In genomic region chr2L:12468813-12469212, dm6 we compare ENCODE assay signal across 2 fruit fly cellular contexts.
A peak's percentile ranks its signal among the peaks of the same experiment; 100 is the strongest.
TF ChIP-seq lines count a peak whose summit lies in the region.

No protein-coding gene starts in this region.

- TF ChIP-seq CTCF in whole organism, embryonic (GFP tag; optimal IDR thresholded peaks at IDR 0.05; lab: Kevin White, UChicago), result no peak

TF ChIP-seq in whole organism, embryonic, 481 proteins besides CTCF, POLR2A, EP300 and RAD21 (continues in another document):
- TF ChIP-seq Dll (GFP tag; IDR thresholded peaks at IDR 0.05; lab: Robert Waterston, UW; ENCODE audit: partially characterized antibody) (no peak), CG1647 (GFP tag; optimal IDR thresholded peaks at IDR 0.05; lab: Kevin White, UChicago) (no peak), NFAT (GFP tag; IDR thresholded peaks at IDR 0.05; lab: Robert Waterston, UW) (no peak), CG12942 (GFP tag; optimal IDR thresholded peaks at IDR 0.05; lab: Kevin White, UChicago) (no peak), CG1233 (GFP tag; optimal IDR thresholded peaks at IDR 0.05; lab: Kevin White, UChicago) (no peak), Atf6 (GFP tag; IDR thresholded peaks at IDR 0.05; lab: Robert Waterston, UW) (0 out of 2 replicates have a peak, but pooled peaks have one; percentile 8), z (GFP tag; IDR thresholded peaks at IDR 0.05; lab: Robert Waterston, UW) (no peak), Drgx (GFP tag; IDR thresholded peaks at IDR 0.05; lab: Robert Waterston, UW) (no peak), CG2678 (tag; optimal IDR thresholded peaks at IDR 0.05; lab: Kevin White, UChicago) (peak; percentile 25), Dref (GFP tag; IDR thresholded peaks at IDR 0.05; lab: Robert Waterston, UW) (no peak), CG43689 (GFP tag; IDR thresholded peaks at IDR 0.05; lab: Robert Waterston, UW) (no peak), CG17385 (GFP tag; optimal IDR thresholded peaks at IDR 0.05; lab: Kevin White, UChicago) (peak; percentile 4), Pdp1 (GFP tag; optimal IDR thresholded peaks at IDR 0.05; lab: Kevin White, UChicago) (peak in 1 of 2 experiments; percentile 7), Eip74EF (GFP tag; optimal IDR thresholded peaks at IDR 0.05; lab: Kevin White, UChicago) (peak in 1 of 2 experiments; percentile 38), D19A (tag; optimal IDR thresholded peaks at IDR 0.05; lab: Kevin White, UChicago) (no peak), CG3726 (GFP tag; IDR thresholded peaks at IDR 0.05; lab: Robert Waterston, UW) (no peak), gcm (GFP tag; optimal IDR thresholded peaks at IDR 0.05; lab: Kevin White, UChicago) (no peak), Fer1 (GFP tag; optimal IDR thresholded peaks at IDR 0.05; lab: Kevin White, UChicago) (peak; percentile 10), Fer2 (tag; optimal IDR thresholded peaks at IDR 0.05; lab: Kevin White, UChicago) (no peak), CG14014 (GFP tag; IDR thresholded peaks at IDR 0.05; lab: Robert Waterston, UW) (0 out of 2 replicates have a peak, but pooled peaks have one; percentile 4), CG10147 (GFP tag; optimal IDR thresholded peaks at IDR 0.05; lab: Kevin White, UChicago) (peak; percentile 30), CG13424 (tag; optimal IDR thresholded peaks at IDR 0.05; lab: Kevin White, UChicago) (no peak), slbo (GFP tag; IDR thresholded peaks at IDR 0.05; lab: Robert Waterston, UW) (0 out of 2 replicates have a peak, but pooled peaks have one; percentile 3), CG11247 (GFP tag; IDR thresholded peaks at IDR 0.05; lab: Robert Waterston, UW) (no peak), dysf (GFP tag; IDR thresholded peaks at IDR 0.05; lab: Robert Waterston, UW) (0 out of 3 replicates have a peak, but pooled peaks have one; percentile 28), crc (GFP tag; optimal IDR thresholded peaks at IDR 0.05; lab: Kevin White, UChicago) (no peak), prd (optimal IDR thresholded peaks at IDR 0.05; lab: Kevin White, UChicago) (no peak), prd (GFP tag; IDR thresholded peaks at IDR 0.05; lab: Robert Waterston, UW) (no peak), zen2 (GFP tag; IDR thresholded peaks at IDR 0.05; lab: Robert Waterston, UW; ENCODE audit: partially characterized antibody) (no peak), CG17328 (GFP tag; IDR thresholded peaks at IDR 0.05; lab: Robert Waterston, UW) (no peak), CG2120 (GFP tag; optimal IDR thresholded peaks at IDR 0.05; lab: Kevin White, UChicago) (no peak), Adf1 (GFP tag; IDR thresholded peaks at IDR 0.05; lab: Robert Waterston, UW) (0 out of 2 replicates have a peak, but pooled peaks have one; percentile 13), kay (GFP tag; optimal IDR thresholded peaks at IDR 0.05; lab: Kevin White, UChicago) (no peak), CG6175 (GFP tag; IDR thresholded peaks at IDR 0.05; lab: Robert Waterston, UW) (no peak), seq (GFP tag; IDR thresholded peaks at IDR 0.05; lab: Robert Waterston, UW) (no peak), CG2889 (GFP tag; IDR thresholded peaks at IDR 0.05; lab: Robert Waterston, UW) (no peak), inv (GFP tag; IDR thresholded peaks at IDR 0.05; lab: Robert Waterston, UW; ENCODE audit: partially characterized antibody) (no peak), pan (optimal IDR thresholded peaks at IDR 0.05; lab: Kevin White, UChicago) (no peak), pan (GFP tag; optimal IDR thresholded peaks at IDR 0.05 in 1 of 2, IDR thresholded peaks at IDR 0.05 in 1 of 2) (peak in 1 of 2 experiments; percentile 13), Med (GFP tag; lab: Kevin White, UChicago) (peak; percentile 13), CG10543 (GFP tag; optimal IDR thresholded peaks at IDR 0.05; lab: Kevin White, UChicago) (peak; percentile 3), CG12769 (tag; optimal IDR thresholded peaks at IDR 0.05; lab: Kevin White, UChicago) (peak; percentile 65), CG12071 (GFP tag; optimal IDR thresholded peaks at IDR 0.05; lab: Kevin White, UChicago) (no peak), sd (tag; optimal IDR thresholded peaks at IDR 0.05; lab: Kevin White, UChicago) (peak; percentile 64), CG17359 (tag; optimal IDR thresholded peaks at IDR 0.05; lab: Kevin White, UChicago) (no peak), CG4404 (GFP tag; IDR thresholded peaks at IDR 0.05; lab: Robert Waterston, UW) (no peak)

TF ChIP-seq in whole organism, prepupa, 60 proteins besides CTCF, POLR2A, EP300 and RAD21:
- peak; percentile 4 for TF ChIP-seq Eip78C (GFP tag; lab: Kevin White, UChicago)
- no peak for TF ChIP-seq Ets96B (tag; optimal IDR thresholded peaks at IDR 0.05; lab: Kevin White, UChicago)
